Worm (Caenorhabditis elegans) whole organism, L1 larva: ENCODE measurements around the gene npr-41.

ENCODE experiments used
- C16A3.4 ChIP-seq: fragments of 150-350 bp; optimal IDR thresholded peaks from 2 replicates; lab custom pipeline; 2014; ENCODE audit warnings: missing biosample characterization, missing genetic modification characterization
- C34B4.2 ChIP-seq: sonication (generic microtip); optimal IDR thresholded peaks from 2 replicates; lab custom pipeline; 2017; ENCODE audit warnings: mild to moderate bottlenecking, missing genetic modification characterization, missing compliant biosample characterization
- F16B12.6 ChIP-seq: fragments of 150-350 bp; optimal IDR thresholded peaks from 2 replicates; lab custom pipeline; 2014; ENCODE audit warnings: missing biosample characterization, missing genetic modification characterization
- Y116A8C.19 ChIP-seq: sonication (generic microtip); optimal IDR thresholded peaks from 2 replicates; lab custom pipeline; 2016; ENCODE audit warnings: missing compliant biosample characterization, missing genetic modification characterization, borderline replicate concordance
- blmp-1 ChIP-seq: fragments of 150-350 bp; optimal IDR thresholded peaks from 2 replicates; lab custom pipeline; 2014; ENCODE audit warnings: missing biosample characterization, missing genetic modification characterization
- ceh-8 ChIP-seq: fragments of 200-800 bp; sonication (Bioruptor generic); optimal IDR thresholded peaks from 2 replicates; lab custom pipeline; 2018; ENCODE audit warnings: mild to moderate bottlenecking, missing genetic modification characterization, moderate library complexity, missing compliant biosample characterization
- ceh-82 ChIP-seq, 3 experiments: fragments of 150-350 bp in 1 of 3; sonication (generic microtip) in 2 of 3; optimal IDR thresholded peaks; 2 replicates each; lab custom pipeline; 2014 to 2017; ENCODE audit warnings: missing biosample characterization in 3 of 3, missing genetic modification characterization in 3 of 3
- ceh-88 ChIP-seq: fragments of 200-800 bp; sonication (Bioruptor generic); IDR thresholded peaks from 2 replicates; pipeline ENCODE4 v1.3.6; 2022; ENCODE audit warnings: missing genetic modification characterization, missing compliant biosample characterization
- ceh-90 ChIP-seq: sonication (generic microtip); optimal IDR thresholded peaks from 2 replicates; lab custom pipeline; 2016; ENCODE audit warnings: missing genetic modification characterization, missing compliant biosample characterization
- dpl-1 ChIP-seq, 3 experiments: fragments of 150-350 bp in 2 of 3; sonication (generic microtip) in 1 of 3; optimal IDR thresholded peaks; 2 replicates each; lab custom pipeline; 2014 to 2017; ENCODE audit warnings: missing biosample characterization in 3 of 3, missing genetic modification characterization in 3 of 3, missing genetic modification reagents in 3 of 3
- dsc-1 ChIP-seq: sonication (generic microtip); optimal IDR thresholded peaks from 2 replicates; lab custom pipeline; 2016; ENCODE audit warnings: mild to moderate bottlenecking, missing genetic modification characterization, missing compliant biosample characterization
- efl-1 ChIP-seq, 4 experiments: fragments of 150-350 bp; optimal IDR thresholded peaks in 3 of 4; peaks in 1 of 4; 1 replicate in 1 of 4; 2 replicates in 3 of 4; lab custom pipeline; 2014; ENCODE audit warnings: missing biosample characterization in 2 of 4, missing genetic modification characterization in 2 of 4, missing genetic modification reagents in 2 of 4
- egl-13 ChIP-seq: sonication (generic microtip); optimal IDR thresholded peaks from 2 replicates; lab custom pipeline; 2016; ENCODE audit warnings: missing genotype, missing genetic modification reagents, missing genetic modification characterization, missing compliant biosample characterization
- egl-27 ChIP-seq, 2 experiments: fragments of 150-350 bp in 1 of 2; sonication (generic microtip); optimal IDR thresholded peaks; 3 replicates each; lab custom pipeline; 2017 to 2018; ENCODE audit warnings: missing biosample characterization in 2 of 2, missing genetic modification characterization in 2 of 2, missing genetic modification reagents in 2 of 2
- elt-2 ChIP-seq: sonication (generic microtip); optimal IDR thresholded peaks from 2 replicates; lab custom pipeline; 2016; ENCODE audit warnings: missing genetic modification characterization, mild to moderate bottlenecking, inconsistent platforms, missing compliant biosample characterization, missing genetic modification reagents
- fkh-10 ChIP-seq: sonication (generic microtip); optimal IDR thresholded peaks from 2 replicates; lab custom pipeline; 2017; ENCODE audit warnings: missing biosample characterization, missing genetic modification reagents, missing genetic modification characterization
- fkh-4 ChIP-seq: sonication (generic microtip); optimal IDR thresholded peaks from 2 replicates; lab custom pipeline; 2016; ENCODE audit warnings: missing compliant biosample characterization, missing genetic modification characterization, borderline replicate concordance
- hlh-4 ChIP-seq: sonication (generic microtip); optimal IDR thresholded peaks from 2 replicates; lab custom pipeline; 2016; ENCODE audit warnings: mild to moderate bottlenecking, missing genetic modification characterization, missing compliant biosample characterization
- hpl-2 ChIP-seq: fragments of 150-350 bp; optimal IDR thresholded peaks from 2 replicates; lab custom pipeline; 2014; ENCODE audit warnings: missing biosample characterization, missing genetic modification reagents, missing genetic modification characterization
- jun-1 ChIP-seq: fragments of 150-350 bp; optimal IDR thresholded peaks from 2 replicates; lab custom pipeline; 2014; ENCODE audit warnings: missing biosample characterization, missing genetic modification reagents, missing genetic modification characterization
- lin-14 ChIP-seq: fragments of 200-800 bp; sonication (Bioruptor generic); optimal IDR thresholded peaks from 2 replicates; lab custom pipeline; 2018; ENCODE audit warnings: mild to moderate bottlenecking, missing genetic modification characterization, moderate library complexity, missing compliant biosample characterization
- lin-15B ChIP-seq: fragments of 150-350 bp; sonication (generic microtip); optimal IDR thresholded peaks from 3 replicates; lab custom pipeline; 2014; ENCODE audit warnings: missing biosample characterization, missing genetic modification characterization
- lin-35 ChIP-seq, 2 experiments: fragments of 150-350 bp; optimal IDR thresholded peaks; 2 replicates each; lab custom pipeline; 2014; ENCODE audit warnings: missing biosample characterization in 2 of 2, missing genetic modification characterization in 2 of 2, missing genetic modification reagents in 2 of 2
- lir-3 ChIP-seq: sonication (generic microtip); optimal IDR thresholded peaks from 2 replicates; lab custom pipeline; 2016; ENCODE audit warnings: mild to moderate bottlenecking, missing genetic modification characterization, moderate library complexity, missing compliant biosample characterization; ENCODE audit not compliant: poor library complexity
- lsy-2 ChIP-seq, 2 experiments: fragments of 150-350 bp; optimal IDR thresholded peaks; 2 replicates each; lab custom pipeline; 2014; ENCODE audit warnings: missing biosample characterization in 2 of 2, missing genetic modification characterization in 2 of 2
- mab-9 ChIP-seq: fragments of 200-800 bp; sonication (Bioruptor generic); IDR thresholded peaks from 2 replicates; pipeline ENCODE4 v1.3.6; 2022; ENCODE audit warnings: missing genetic modification reagents, missing genetic modification characterization, missing compliant biosample characterization
- mdl-1 ChIP-seq, 2 experiments: fragments of 150-350 bp; optimal IDR thresholded peaks; 2 replicates each; lab custom pipeline; 2014 to 2017; ENCODE audit warnings: missing biosample characterization in 2 of 2, missing genetic modification characterization in 2 of 2, inconsistent platforms in 1 of 2
- mep-1 ChIP-seq: fragments of 150-350 bp; optimal IDR thresholded peaks from 2 replicates; lab custom pipeline; 2014; ENCODE audit warnings: missing biosample characterization, missing genetic modification characterization
- nhr-20 ChIP-seq: sonication (generic microtip); optimal IDR thresholded peaks from 2 replicates; lab custom pipeline; 2016; ENCODE audit warnings: mild to moderate bottlenecking, missing genetic modification characterization, missing compliant biosample characterization
- nhr-28 ChIP-seq: fragments of 150-350 bp; optimal IDR thresholded peaks from 2 replicates; lab custom pipeline; 2014; ENCODE audit warnings: missing biosample characterization, missing genetic modification characterization
- nhr-47 ChIP-seq: sonication (generic microtip); optimal IDR thresholded peaks from 2 replicates; lab custom pipeline; 2016; ENCODE audit warnings: mild to moderate bottlenecking, missing genetic modification characterization, moderate library complexity, missing compliant biosample characterization
- nhr-71 ChIP-seq: sonication (generic microtip); optimal IDR thresholded peaks from 2 replicates; lab custom pipeline; 2016; ENCODE audit warnings: mild to moderate bottlenecking, missing genetic modification characterization, moderate library complexity, missing compliant biosample characterization
- nhr-76 ChIP-seq: sonication (generic microtip); optimal IDR thresholded peaks from 2 replicates; lab custom pipeline; 2017; ENCODE audit warnings: missing biosample characterization, missing genetic modification characterization
- nhr-77 ChIP-seq: fragments of 150-350 bp; optimal IDR thresholded peaks from 2 replicates; lab custom pipeline; 2014; ENCODE audit warnings: missing biosample characterization, missing genetic modification characterization
- nhr-85 ChIP-seq: sonication (generic microtip); peaks from one replicate; lab custom pipeline; 2016; ENCODE audit warnings: missing genetic modification characterization, inconsistent platforms, missing compliant biosample characterization
- pqm-1 ChIP-seq: sonication (generic microtip); optimal IDR thresholded peaks from 3 replicates; lab custom pipeline; 2017; ENCODE audit warnings: missing biosample characterization, missing genetic modification characterization
- rnt-1 ChIP-seq: sonication (generic microtip); optimal IDR thresholded peaks from 2 replicates; lab custom pipeline; 2016; ENCODE audit warnings: mild to moderate bottlenecking, missing genetic modification characterization, moderate library complexity, missing compliant biosample characterization
- skn-1 ChIP-seq: fragments of 150-350 bp; optimal IDR thresholded peaks from 2 replicates; lab custom pipeline; 2014; ENCODE audit warnings: missing biosample characterization, missing genetic modification characterization
- snpc-4 ChIP-seq: fragments of 150-350 bp; optimal IDR thresholded peaks from 2 replicates; lab custom pipeline; 2014; ENCODE audit warnings: missing biosample characterization, missing genetic modification characterization
- snu-23 ChIP-seq: sonication (generic microtip); optimal IDR thresholded peaks from 2 replicates; lab custom pipeline; 2016; ENCODE audit warnings: missing genetic modification characterization, missing compliant biosample characterization
- sox-4 ChIP-seq: sonication (generic microtip); optimal IDR thresholded peaks from 2 replicates; lab custom pipeline; 2016; ENCODE audit warnings: missing genetic modification characterization, missing compliant biosample characterization
- sup-37 ChIP-seq: fragments of 200-800 bp; sonication (Bioruptor generic); optimal IDR thresholded peaks from 2 replicates; lab custom pipeline; 2018; ENCODE audit warnings: mild to moderate bottlenecking, missing genetic modification characterization, missing compliant biosample characterization
- tbx-2 ChIP-seq: sonication (generic microtip); optimal IDR thresholded peaks from 2 replicates; lab custom pipeline; 2016; ENCODE audit warnings: missing genetic modification characterization, missing compliant biosample characterization
- tlp-1 ChIP-seq: fragments of 150-350 bp; optimal IDR thresholded peaks from 2 replicates; lab custom pipeline; 2014; ENCODE audit warnings: missing biosample characterization, missing genetic modification characterization
- unc-98 ChIP-seq: fragments of 200-800 bp; sonication (Bioruptor generic); IDR thresholded peaks from 2 replicates; pipeline ENCODE4 v1.3.6; 2022; ENCODE audit warnings: missing genetic modification characterization, missing compliant biosample characterization
- xbp-1 ChIP-seq: sonication (generic microtip); optimal IDR thresholded peaks from 2 replicates; lab custom pipeline; 2016; ENCODE audit warnings: missing genetic modification characterization, missing compliant biosample characterization

The npr-41 gene

DNA sequence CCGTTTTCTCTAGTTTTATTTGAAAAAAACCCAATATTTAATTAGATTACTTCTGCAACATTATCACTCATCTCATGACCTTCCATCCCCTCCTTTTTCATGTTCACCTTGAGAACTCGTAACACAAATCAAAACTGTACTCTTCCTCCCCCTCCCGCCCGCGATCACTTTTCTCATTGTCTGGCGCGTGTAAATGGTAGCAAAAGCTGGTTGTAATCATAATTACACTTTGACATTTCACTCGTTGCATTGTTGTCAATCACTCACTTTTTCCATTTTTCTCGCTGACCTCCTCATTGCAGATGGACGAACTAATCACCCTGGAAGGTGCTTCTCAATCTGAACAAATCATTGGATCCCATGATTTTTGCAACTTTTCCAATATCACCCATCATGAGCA is at the start of gene npr-41:
npr-41 (plus strand) TSS at position 301 of the 400 bp plus-strand sequence.
- TF ChIP-seq lin-14 (GFP tag; lab: Kevin White, UChicago) (no peak), nhr-85 (peak; percentile 19)

DNA sequence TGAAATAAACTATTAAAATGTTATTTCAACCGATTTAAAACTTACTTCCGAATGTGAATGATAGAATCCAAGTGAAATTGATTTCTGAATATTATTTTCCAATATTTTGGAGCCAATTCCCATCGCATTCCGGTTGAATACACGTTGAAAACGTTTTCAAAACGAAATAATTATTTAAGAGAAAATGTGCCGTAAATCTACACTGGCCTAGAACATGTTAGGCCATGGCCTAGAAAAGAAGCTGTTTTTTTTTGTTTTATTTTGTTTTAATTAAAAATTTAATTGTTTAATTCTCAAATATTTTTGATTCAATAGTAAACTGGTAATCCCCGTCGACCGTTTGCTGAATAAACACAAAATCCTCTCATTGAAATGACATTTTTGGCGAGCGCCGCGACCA is 46.6 kb upstream of the npr-41 start:
- TF ChIP-seq nhr-77 (tag; lab: Kevin White, UChicago) (no peak), egl-13 (tag; lab: Kevin White, UChicago) (no peak), lir-3 (tag; lab: Kevin White, UChicago) (peak; percentile 41), nhr-47 (tag; lab: Kevin White, UChicago) (no peak), unc-98 (no peak), nhr-28 (no peak), tlp-1 (no peak), egl-27 (tag; optimal IDR thresholded peaks at IDR 0.05; lab: Kevin White, UChicago) (no peak), lin-14 (GFP tag; lab: Kevin White, UChicago) (no peak), ceh-90 (tag; lab: Kevin White, UChicago) (peak; percentile 46), dpl-1 (GFP tag; optimal IDR thresholded peaks at IDR 0.05; lab: Kevin White, UChicago) (peak in 1 of 3 experiments; percentile 27), jun-1 (tag; lab: Kevin White, UChicago) (no peak), efl-1 (optimal IDR thresholded peaks at IDR 0.05; lab: Kevin White, UChicago) (peak; percentile 9 to 31), efl-1 (GFP tag; optimal IDR thresholded peaks at IDR 0.05 in 1 of 2; lab: Kevin White, UChicago) (peak; percentile 8 to 56), F16B12.6 (tag; lab: Kevin White, UChicago) (no peak), ceh-82 (tag; optimal IDR thresholded peaks at IDR 0.05; lab: Kevin White, UChicago) (no peak), sox-4 (tag; lab: Kevin White, UChicago) (no peak), lsy-2 (tag; optimal IDR thresholded peaks at IDR 0.05; lab: Kevin White, UChicago) (peak in 1 of 2 experiments; percentile 9), sup-37 (GFP tag; lab: Kevin White, UChicago) (no peak), rnt-1 (peak; percentile 15), elt-2 (no peak), nhr-20 (tag; lab: Kevin White, UChicago) (no peak), fkh-4 (tag; lab: Kevin White, UChicago) (no peak)

DNA sequence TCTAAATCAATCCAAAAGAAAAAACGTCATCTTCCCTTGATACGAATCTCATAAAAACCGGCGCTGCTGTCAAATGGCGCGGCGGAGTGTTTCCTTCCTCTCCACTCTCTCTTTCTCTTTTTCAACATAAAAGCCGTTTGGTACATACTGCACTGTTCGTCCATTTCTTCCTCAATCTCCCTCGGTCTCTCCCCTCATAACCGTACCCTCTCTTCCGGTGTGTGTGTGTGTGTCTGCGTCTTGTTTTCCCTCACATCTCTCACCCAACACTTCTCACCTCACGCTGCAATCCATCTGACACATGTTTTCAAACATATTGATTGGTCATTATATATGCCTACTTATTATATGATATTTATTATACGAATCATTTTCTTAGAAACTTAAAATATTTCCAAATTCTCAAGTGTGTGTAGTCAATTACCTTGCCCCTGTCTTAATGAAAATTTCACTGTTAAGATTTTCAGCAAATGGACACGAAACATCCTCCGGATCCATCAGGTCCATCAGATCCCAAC is 46.0 kb upstream of the npr-41 start, which contains the start of the genes aars-1 and rga-1:
aars-1 (minus strand) TSS at position 71 of the 518 bp plus-strand sequence.
rga-1 (plus strand) TSS at position 468 of the 518 bp plus-strand sequence.
- TF ChIP-seq C16A3.4 (tag; lab: Kevin White, UChicago) (no peak), nhr-71 (tag; lab: Kevin White, UChicago) (peak; percentile 57), Y116A8C.19 (tag; lab: Kevin White, UChicago) (no peak), nhr-85 (peak; percentile 83), tbx-2 (tag; lab: Kevin White, UChicago) (peak; percentile 55), pqm-1 (tag; lab: Kevin White, UChicago) (no peak), lin-35 (GFP tag; optimal IDR thresholded peaks at IDR 0.05; lab: Kevin White, UChicago) (peak in 1 of 2 experiments; percentile 62), ceh-8 (no peak), skn-1 (tag; lab: Kevin White, UChicago) (peak; percentile 14), C34B4.2 (no peak), ceh-88 (no peak), nhr-47 (tag; lab: Kevin White, UChicago) (peak; percentile 16), snu-23 (GFP tag; lab: Kevin White, UChicago) (peak; percentile 60), mdl-1 (tag; optimal IDR thresholded peaks at IDR 0.05; lab: Kevin White, UChicago) (peak in 1 of 2 experiments; percentile 49), snpc-4 (tag; lab: Kevin White, UChicago) (peak; percentile 8), xbp-1 (tag; lab: Kevin White, UChicago) (peak; percentile 24), mab-9 (GFP tag; lab: Robert Waterston, UW) (no peak), tlp-1 (no peak), lin-15B (no peak), hlh-4 (tag; lab: Kevin White, UChicago) (no peak), dsc-1 (tag; lab: Kevin White, UChicago) (peak; percentile 36), hpl-2 (GFP tag; lab: Kevin White, UChicago) (no peak), mep-1 (tag; lab: Kevin White, UChicago) (peak; percentile 76), rnt-1 (peak; percentile 61), lin-14 (GFP tag; lab: Kevin White, UChicago) (peak; percentile 87), nhr-20 (tag; lab: Kevin White, UChicago) (peak; percentile 68), lir-3 (tag; lab: Kevin White, UChicago) (peak; percentile 32), F16B12.6 (tag; lab: Kevin White, UChicago) (no peak), blmp-1 (tag; lab: Kevin White, UChicago) (peak; percentile 88), fkh-10 (GFP tag; lab: Kevin White, UChicago) (no peak), nhr-76 (tag; lab: Kevin White, UChicago) (no peak), egl-27 (tag; optimal IDR thresholded peaks at IDR 0.05; lab: Kevin White, UChicago) (no peak), efl-1 (optimal IDR thresholded peaks at IDR 0.05; lab: Kevin White, UChicago) (peak; percentile 41 to 47), efl-1 (GFP tag; optimal IDR thresholded peaks at IDR 0.05 in 1 of 2; lab: Kevin White, UChicago) (peak; percentile 29 to 91), dpl-1 (GFP tag; optimal IDR thresholded peaks at IDR 0.05; lab: Kevin White, UChicago) (peak in 2 of 3 experiments; percentile 26 to 44)
